Fruit fly (Drosophila melanogaster) whole organism, embryonic: ENCODE data around the gene CG9928.
A peak's percentile ranks its signal among the peaks of the same experiment; 100 is the strongest.

Experiments
- CG10565 ChIP-seq: fragments of 200-800 bp; sonication (Bioruptor generic); optimal IDR thresholded peaks from 3 replicates; lab custom pipeline; 2016; ENCODE audit warnings: missing biosample characterization, mild to moderate bottlenecking, missing genetic modification characterization
- CG10979 ChIP-seq: fragments of 200-800 bp; sonication (Bioruptor generic); optimal IDR thresholded peaks from 2 replicates; lab custom pipeline; 2018; ENCODE audit warnings: missing biosample characterization, mild to moderate bottlenecking, missing genetic modification characterization, moderate library complexity
- CG11093 ChIP-seq: fragments of 200-800 bp; sonication (Bioruptor generic); IDR thresholded peaks from 3 replicates; pipeline ENCODE4 v1.3.6; 2022; ENCODE audit warnings: missing biosample characterization, missing genetic modification characterization
- CG12104 ChIP-seq: fragments of 200-800 bp; sonication (Bioruptor generic); optimal IDR thresholded peaks from 3 replicates; lab custom pipeline; 2016; ENCODE audit warnings: missing biosample characterization, missing genetic modification characterization
- CG12299 ChIP-seq: fragments of 200-800 bp; sonication (Bioruptor generic); optimal IDR thresholded peaks from 2 replicates; lab custom pipeline; 2018; ENCODE audit warnings: missing biosample characterization, mild to moderate bottlenecking, missing genetic modification characterization
- CG15073 ChIP-seq: fragments of 200-800 bp; sonication (Bioruptor generic); optimal IDR thresholded peaks from 2 replicates; lab custom pipeline; 2016; ENCODE audit warnings: missing biosample characterization, missing genetic modification characterization
- CG1529 ChIP-seq: fragments of 200-800 bp; sonication (Bioruptor generic); optimal IDR thresholded peaks from 3 replicates; lab custom pipeline; 2018; ENCODE audit warnings: missing biosample characterization, missing genetic modification characterization
- CG15479 ChIP-seq: fragments of 200-800 bp; sonication (Bioruptor generic); optimal IDR thresholded peaks from 3 replicates; lab custom pipeline; 2019; ENCODE audit warnings: missing biosample characterization, mild to moderate bottlenecking, missing genetic modification characterization, moderate library complexity
- CG15601 ChIP-seq: fragments of 200-800 bp; sonication (Bioruptor generic); optimal IDR thresholded peaks from 3 replicates; lab custom pipeline; 2019; ENCODE audit warnings: missing biosample characterization, mild to moderate bottlenecking, missing genetic modification characterization, moderate library complexity
- CG16779 ChIP-seq: fragments of 200-800 bp; sonication (Bioruptor generic); IDR thresholded peaks from 2 replicates; pipeline ENCODE4 v1.3.6; 2022; ENCODE audit warnings: missing biosample characterization, missing genetic modification characterization
- CG17328 ChIP-seq: fragments of 200-800 bp; sonication (Bioruptor generic); IDR thresholded peaks from 2 replicates; pipeline ENCODE4 v1.3.6; 2022; ENCODE audit warnings: missing biosample characterization, missing genetic modification characterization
- CG18011 ChIP-seq: fragments of 200-800 bp; sonication (Bioruptor generic); optimal IDR thresholded peaks from 2 replicates; lab custom pipeline; 2017; ENCODE audit warnings: missing biosample characterization, missing genetic modification characterization, mild to moderate bottlenecking, moderate library complexity, missing genotype
- CG18476 ChIP-seq: fragments of 200-800 bp; sonication (Bioruptor generic); optimal IDR thresholded peaks from 2 replicates; lab custom pipeline; 2016; ENCODE audit warnings: missing biosample characterization, mild to moderate bottlenecking, missing genetic modification characterization
- CG18619 ChIP-seq: fragments of 200-800 bp; sonication (Bioruptor generic); optimal IDR thresholded peaks from 3 replicates; lab custom pipeline; 2017; ENCODE audit warnings: missing biosample characterization, mild to moderate bottlenecking, missing genetic modification characterization
- CG2129 ChIP-seq: fragments of 200-800 bp; sonication (Bioruptor generic); IDR thresholded peaks from 2 replicates; pipeline ENCODE4 v1.3.6; 2022; ENCODE audit warnings: missing biosample characterization, missing genetic modification characterization; ENCODE audit not compliant: partially characterized antibody
- CG2202 ChIP-seq: fragments of 200-800 bp; sonication (Bioruptor generic); optimal IDR thresholded peaks from 2 replicates; lab custom pipeline; 2018; ENCODE audit warnings: missing biosample characterization, mild to moderate bottlenecking, missing genetic modification characterization
- CG31388 ChIP-seq: fragments of 200-800 bp; sonication (Bioruptor generic); optimal IDR thresholded peaks from 2 replicates; lab custom pipeline; 2016; ENCODE audit warnings: missing biosample characterization, missing genetic modification characterization
- CG32767 ChIP-seq: fragments of 200-800 bp; sonication (Bioruptor generic); IDR thresholded peaks from 2 replicates; pipeline ENCODE4 v1.3.6; 2022; ENCODE audit warnings: missing biosample characterization, missing genetic modification characterization
- CG4328 ChIP-seq: fragments of 200-800 bp; sonication (Bioruptor generic); optimal IDR thresholded peaks from 3 replicates; lab custom pipeline; 2017; ENCODE audit warnings: missing biosample characterization, missing genetic modification reagents, missing genetic modification characterization
- CG5953 ChIP-seq: fragments of 200-800 bp; sonication (Bioruptor generic); IDR thresholded peaks from 2 replicates; pipeline ENCODE4 v1.3.6; 2022; ENCODE audit warnings: missing biosample characterization, missing genetic modification characterization
- CG6272 ChIP-seq: fragments of 200-800 bp; sonication (Bioruptor generic); IDR thresholded peaks from 2 replicates; pipeline ENCODE4 v1.3.6; 2022; ENCODE audit warnings: missing biosample characterization, missing genetic modification characterization
- CG7963 ChIP-seq: fragments of 200-800 bp; sonication (Bioruptor generic); IDR thresholded peaks from 3 replicates; pipeline ENCODE4 v1.3.6; 2022; ENCODE audit warnings: missing biosample characterization, missing genetic modification characterization; ENCODE audit not compliant: partially characterized antibody
- CG9727 ChIP-seq: fragments of 200-800 bp; sonication (Bioruptor generic); optimal IDR thresholded peaks from 3 replicates; lab custom pipeline; 2017; ENCODE audit warnings: missing biosample characterization, mild to moderate bottlenecking, missing genetic modification characterization
- CkIIα-i1 ChIP-seq: fragments of 200-800 bp; sonication (Bioruptor generic); IDR thresholded peaks from 2 replicates; pipeline ENCODE4 v1.3.6; 2022; ENCODE audit warnings: missing biosample characterization, missing genetic modification characterization
- D ChIP-seq, 2 experiments: fragments of 200-800 bp in 1 of 2; fragments of >200 bp in 1 of 2; sonication (Bioruptor generic) in 1 of 2; optimal IDR thresholded peaks; 2 replicates in 1 of 2; 3 replicates in 1 of 2; lab custom pipeline; 2017; ENCODE audit warnings: mild to moderate bottlenecking in 1 of 2, missing biosample characterization in 1 of 2, missing genetic modification characterization in 1 of 2, missing genetic modification reagents in 1 of 2
- E2f1 ChIP-seq: fragments of 200-800 bp; sonication (Bioruptor generic); IDR thresholded peaks from 2 replicates; pipeline ENCODE4 v1.3.6; 2022; ENCODE audit warnings: missing biosample characterization, missing genetic modification characterization
- Eip74EF ChIP-seq, 2 experiments: fragments of 200-800 bp in 1 of 2; fragments of >200 bp in 1 of 2; sonication (Bioruptor generic) in 1 of 2; optimal IDR thresholded peaks; 2 replicates each; lab custom pipeline; 2017 to 2019; ENCODE audit warnings: missing biosample characterization in 2 of 2, missing genetic modification characterization in 2 of 2, mild to moderate bottlenecking in 1 of 2, moderate library complexity in 1 of 2
- Jarid2 ChIP-seq: fragments of 200-800 bp; sonication (Bioruptor generic); optimal IDR thresholded peaks from 3 replicates; lab custom pipeline; 2017; ENCODE audit warnings: mild to moderate bottlenecking, missing biosample characterization, missing genetic modification reagents, missing genetic modification characterization
- Med ChIP-seq: fragments of 200-800 bp; sonication (Bioruptor generic); peaks from one replicate; lab custom pipeline; 2016; ENCODE audit warnings: missing biosample characterization, missing genetic modification characterization, mild to moderate bottlenecking, inconsistent platforms, moderate library complexity
- NC2β ChIP-seq: fragments of 200-800 bp; sonication (Bioruptor generic); optimal IDR thresholded peaks from 2 replicates; lab custom pipeline; 2016; ENCODE audit warnings: missing biosample characterization, missing genetic modification characterization
- NK7.1 ChIP-seq: fragments of 200-800 bp; sonication (Bioruptor generic); optimal IDR thresholded peaks from 3 replicates; lab custom pipeline; 2016; ENCODE audit warnings: missing biosample characterization, missing genetic modification characterization
- Oli ChIP-seq: fragments of 200-800 bp; sonication (Bioruptor generic); optimal IDR thresholded peaks from 2 replicates; lab custom pipeline; 2018; ENCODE audit warnings: missing biosample characterization, mild to moderate bottlenecking, missing genetic modification characterization, moderate library complexity
- Trl ChIP-seq, 3 experiments: fragments of >200 bp in 2 of 3; fragments of 200-800 bp in 1 of 3; sonication (Bioruptor generic) in 1 of 3; optimal IDR thresholded peaks; 2 replicates in 1 of 3; 3 replicates in 2 of 3; lab custom pipeline; 2016 to 2017; ENCODE audit warnings: missing biosample characterization in 1 of 3, missing genetic modification characterization in 1 of 3
- Usf ChIP-seq: fragments of 200-800 bp; sonication (Bioruptor generic); optimal IDR thresholded peaks from 2 replicates; lab custom pipeline; 2017; ENCODE audit warnings: missing genotype, missing biosample characterization, missing genetic modification characterization
- al ChIP-seq: fragments of 200-800 bp; sonication (Bioruptor generic); IDR thresholded peaks from 2 replicates; pipeline ENCODE4 v1.3.6; 2022; ENCODE audit warnings: missing biosample characterization, missing genetic modification characterization
- amos ChIP-seq: fragments of 200-800 bp; sonication (Bioruptor generic); IDR thresholded peaks from 2 replicates; pipeline ENCODE4 v1.3.6; 2022; ENCODE audit warnings: missing biosample characterization, missing genetic modification characterization; ENCODE audit not compliant: partially characterized antibody
- ap ChIP-seq: fragments of 200-800 bp; sonication (Bioruptor generic); IDR thresholded peaks from 2 replicates; pipeline ENCODE4 v1.3.6; 2022; ENCODE audit warnings: missing biosample characterization, missing genetic modification characterization
- ase ChIP-seq: fragments of 200-800 bp; sonication (Bioruptor generic); IDR thresholded peaks from 3 replicates; pipeline ENCODE4 v1.3.6; 2022; ENCODE audit warnings: missing biosample characterization, missing genetic modification characterization
- bowl ChIP-seq: fragments of 200-800 bp; sonication (Bioruptor generic); IDR thresholded peaks from 2 replicates; pipeline ENCODE4 v1.3.6; 2022; ENCODE audit warnings: missing biosample characterization, missing genetic modification characterization
- btn ChIP-seq: fragments of 200-800 bp; sonication (Bioruptor generic); optimal IDR thresholded peaks from 2 replicates; lab custom pipeline; 2016; ENCODE audit warnings: missing biosample characterization, missing genetic modification characterization
- chif ChIP-seq, 2 experiments: fragments of 200-800 bp; sonication (Bioruptor generic); optimal IDR thresholded peaks; 3 replicates each; lab custom pipeline; 2016; ENCODE audit warnings: missing biosample characterization in 2 of 2, missing genetic modification characterization in 2 of 2
- danr ChIP-seq: fragments of 200-800 bp; sonication (Bioruptor generic); IDR thresholded peaks from 2 replicates; pipeline ENCODE4 v1.3.6; 2022; ENCODE audit warnings: missing biosample characterization, missing genetic modification characterization
- fd102C ChIP-seq: fragments of 200-800 bp; sonication (Bioruptor generic); optimal IDR thresholded peaks from 2 replicates; lab custom pipeline; 2018; ENCODE audit warnings: missing biosample characterization, mild to moderate bottlenecking, missing genetic modification characterization, moderate library complexity
- fd3F ChIP-seq: fragments of 200-800 bp; sonication (Bioruptor generic); optimal IDR thresholded peaks from 2 replicates; lab custom pipeline; 2018; ENCODE audit warnings: missing biosample characterization, mild to moderate bottlenecking, missing genetic modification characterization, moderate library complexity
- jing ChIP-seq: fragments of 200-800 bp; sonication (Bioruptor generic); optimal IDR thresholded peaks from 2 replicates; lab custom pipeline; 2018; ENCODE audit warnings: missing biosample characterization, mild to moderate bottlenecking, missing genetic modification characterization
- row ChIP-seq: fragments of 200-800 bp; sonication (Bioruptor generic); IDR thresholded peaks from 3 replicates; pipeline ENCODE4 v1.3.6; 2022; ENCODE audit warnings: missing biosample characterization, missing genetic modification characterization
- sug ChIP-seq: fragments of 200-800 bp; optimal IDR thresholded peaks from 2 replicates; lab custom pipeline; 2019; ENCODE audit warnings: missing biosample characterization, mild to moderate bottlenecking, missing genetic modification characterization, moderate library complexity
- z ChIP-seq: fragments of 200-800 bp; sonication (Bioruptor generic); IDR thresholded peaks from 3 replicates; pipeline ENCODE4 v1.3.6; 2022; ENCODE audit warnings: missing biosample characterization, missing genetic modification characterization
- zen ChIP-seq: fragments of 200-800 bp; sonication (Bioruptor generic); optimal IDR thresholded peaks from 3 replicates; lab custom pipeline; 2018; ENCODE audit warnings: missing biosample characterization, mild to moderate bottlenecking, missing genetic modification characterization, moderate library complexity

Gene CG9928

dm6 chr2L:13176701-13177249 lies 34.1 kb upstream of the CG9928 start, which contains the start of the genes Sfmbt and CG5439 (continued):
- TF ChIP-seq CG31388 (GFP tag; lab: Kevin White, UChicago) = peak; percentile 52
- TF ChIP-seq NK7.1 (GFP tag; lab: Kevin White, UChicago) = peak; percentile 52
- TF ChIP-seq CG15073 = no peak
- peak; percentile 76 for TF ChIP-seq CG18476
- TF ChIP-seq CG10565 (GFP tag; lab: Kevin White, UChicago) = no peak
- no peak for TF ChIP-seq Trl (optimal IDR thresholded peaks at IDR 0.05; lab: Kevin White, UChicago)
- TF ChIP-seq Trl (GFP tag; optimal IDR thresholded peaks at IDR 0.05; lab: Kevin White, UChicago) = peak; percentile 82
- TF ChIP-seq CG15601 (tag; lab: Kevin White, UChicago) = no peak
- TF ChIP-seq zen (tag; lab: Kevin White, UChicago) = peak; percentile 77
- no peak for TF ChIP-seq CG1529
- peak; percentile 57 for TF ChIP-seq NC2β
- 0 out of 3 replicates have a peak, but pooled peaks have one; percentile 45 for TF ChIP-seq ase (GFP tag; lab: Robert Waterston, UW)
- no peak for TF ChIP-seq Eip74EF (GFP tag; optimal IDR thresholded peaks at IDR 0.05; lab: Kevin White, UChicago)
- peak; percentile 23 for TF ChIP-seq CG2202 (tag; lab: Kevin White, UChicago)
- no peak for TF ChIP-seq ap (GFP tag; lab: Robert Waterston, UW)
- TF ChIP-seq CG10979 (tag; lab: Kevin White, UChicago) = peak; percentile 62
- peak; percentile 38 for TF ChIP-seq CG18011 (GFP tag; lab: Kevin White, UChicago)
- TF ChIP-seq CG15479 (GFP tag; lab: Kevin White, UChicago) = peak; percentile 97
- TF ChIP-seq Jarid2 (GFP tag; lab: Kevin White, UChicago) = no peak
- peak; percentile 77 for TF ChIP-seq CG6272 (GFP tag; lab: Robert Waterston, UW)
- no peak for TF ChIP-seq CkIIα-i1 (GFP tag; lab: Robert Waterston, UW)
- no peak for TF ChIP-seq bowl
- TF ChIP-seq jing (GFP tag; lab: Kevin White, UChicago) = no peak
- no peak for TF ChIP-seq Oli (tag; lab: Kevin White, UChicago)
- TF ChIP-seq CG2129 (GFP tag; lab: Robert Waterston, UW) = no peak
- TF ChIP-seq CG12299 (tag; lab: Kevin White, UChicago) = peak; percentile 6
- peak; percentile 96 for TF ChIP-seq Med
- peak; percentile 59 for TF ChIP-seq fd3F
- peak; percentile 43; the same call in 1 of the 3 replicates for TF ChIP-seq CG11093 (GFP tag; lab: Robert Waterston, UW)
- TF ChIP-seq E2f1 (GFP tag; lab: Robert Waterston, UW) = peak; percentile 61
- peak; percentile 68 for TF ChIP-seq CG4328 (GFP tag; lab: Kevin White, UChicago)
- TF ChIP-seq CG9727 (GFP tag; lab: Kevin White, UChicago) = peak; percentile 79
- peak; percentile 69 for TF ChIP-seq CG12104
- no peak for TF ChIP-seq D (optimal IDR thresholded peaks at IDR 0.05; lab: Kevin White, UChicago)
- TF ChIP-seq D (GFP tag; optimal IDR thresholded peaks at IDR 0.05; lab: Kevin White, UChicago) = peak; percentile 49
- TF ChIP-seq sug (tag; lab: Kevin White, UChicago) = peak; percentile 85
- peak; percentile 69 for TF ChIP-seq Usf (GFP tag; lab: Kevin White, UChicago)
- TF ChIP-seq amos = peak; percentile 53
- peak; percentile 19 for TF ChIP-seq btn
- peak; percentile 58 to 69 for TF ChIP-seq chif (GFP tag; optimal IDR thresholded peaks at IDR 0.05; lab: Kevin White, UChicago)
- no peak for TF ChIP-seq fd102C (GFP tag; lab: Kevin White, UChicago)
- no peak for TF ChIP-seq CG7963
- no peak for TF ChIP-seq z (GFP tag; lab: Robert Waterston, UW)
- TF ChIP-seq CG17328 (GFP tag; lab: Robert Waterston, UW) = no peak
- TF ChIP-seq row (GFP tag; lab: Robert Waterston, UW) = peak; percentile 94
- TF ChIP-seq CG32767 (GFP tag; lab: Robert Waterston, UW) = no peak
- peak; percentile 75 for TF ChIP-seq CG18619 (GFP tag; lab: Kevin White, UChicago)
- TF ChIP-seq CG16779 (GFP tag; lab: Robert Waterston, UW) = peak; percentile 61; the same call in 1 of the 2 replicates
- TF ChIP-seq danr (GFP tag; lab: Robert Waterston, UW) = no peak
- peak; percentile 71 for TF ChIP-seq al
- no peak for TF ChIP-seq CG5953 (GFP tag; lab: Robert Waterston, UW)
